Fruit fly (Drosophila melanogaster): ENCODE results near the gene CG10646.

- TF ChIP-seq insv (optimal IDR thresholded peaks at IDR 0.05) (no peak), psq (optimal IDR thresholded peaks at IDR 0.05) (no peak)
Measured at dm6 chr3L:12515691-12516455, 12.2 kb upstream of the CG10646 start.

Measured in Kc167 (cell line).